Fruit fly (Drosophila melanogaster) whole organism: ENCODE results near the gene sens.

Experiments
- psq ChIP-seq: fragments of >200 bp; optimal IDR thresholded peaks from 2 replicates; lab custom pipeline; 2017
- usp ChIP-seq: fragments of >200 bp; optimal IDR thresholded peaks from 2 replicates; lab custom pipeline; 2017; ENCODE audit warnings: missing biosample characterization, missing genetic modification characterization, mixed read lengths

DNA sequence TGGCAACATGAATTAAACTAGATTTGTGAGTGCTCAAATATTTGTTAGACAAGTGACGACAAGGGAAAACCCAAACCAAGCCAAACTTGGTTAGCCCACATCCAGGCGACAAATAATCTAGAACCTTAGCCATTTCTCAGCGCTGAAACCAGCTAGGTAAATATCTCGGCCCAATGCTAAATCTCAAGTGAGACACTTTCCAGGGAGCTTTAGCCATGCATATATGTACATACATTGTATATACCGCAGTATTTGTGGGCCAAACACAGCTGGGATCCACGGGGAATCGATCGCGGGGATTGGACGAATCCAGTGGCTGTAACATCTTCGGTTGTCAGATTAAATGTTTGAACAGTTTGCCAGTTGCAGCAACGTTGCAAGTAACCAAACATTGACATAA lies 3.3 kb downstream of the sens start:
- TF ChIP-seq psq (lab: Kevin White, UChicago) (no peak), usp (GFP tag; lab: Kevin White, UChicago) (no peak)
